Worm (Caenorhabditis elegans): ENCODE results near the gene C23H5.12.

The C23H5.12 gene

ce11 chrIV:2106708-2107107 is 26.6 kb upstream of the C23H5.12 start:
- no peak for TF ChIP-seq nhr-47 (tag; optimal IDR thresholded peaks at IDR 0.05)
- TF ChIP-seq efl-1 (optimal IDR thresholded peaks at IDR 0.05) = no peak
- peak in 1 of 2 experiments; percentile 23 for TF ChIP-seq efl-1 (GFP tag; optimal IDR thresholded peaks at IDR 0.05 in 1 of 2)

DNA sequence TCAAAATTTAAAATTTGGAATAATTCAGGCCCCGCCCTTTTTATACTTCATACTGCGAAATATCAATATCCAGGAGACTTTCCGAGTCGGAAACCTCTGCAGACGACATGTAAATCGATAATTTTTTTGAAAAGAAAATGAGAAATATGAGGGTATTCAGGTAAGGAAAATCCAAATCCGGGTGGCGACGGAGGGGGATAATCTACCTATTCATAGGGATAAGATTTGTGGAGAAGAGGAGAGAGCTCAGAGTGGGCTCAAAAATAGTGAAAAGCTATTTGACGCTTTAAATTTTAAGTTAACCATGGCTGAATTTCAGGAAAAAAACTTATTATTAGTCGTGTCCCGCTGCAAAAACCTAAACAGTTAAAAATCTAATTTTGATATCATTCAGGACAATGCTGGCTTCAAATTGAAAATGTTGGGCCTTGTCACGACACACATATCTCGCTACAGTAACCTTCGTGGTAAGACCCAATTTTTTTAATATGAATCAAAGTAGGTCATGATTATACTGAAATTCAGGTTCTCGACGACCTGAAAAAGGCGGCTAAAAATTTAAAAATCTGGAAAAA is 21.9 kb upstream of the C23H5.12 start, which contains the start of gene che-6:
TSS of gene che-6 (minus strand) at position 109 of the 575 bp plus-strand sequence.
- TF ChIP-seq lin-15B (tag; optimal IDR thresholded peaks at IDR 0.05) = no peak
- TF ChIP-seq zip-4 (GFP tag; optimal IDR thresholded peaks at IDR 0.05) = no peak
- no peak for TF ChIP-seq hpl-2 (GFP tag; optimal IDR thresholded peaks at IDR 0.05)
- no peak for TF ChIP-seq efl-1 (optimal IDR thresholded peaks at IDR 0.05)
- peak in 1 of 2 experiments; percentile 89 for TF ChIP-seq efl-1 (GFP tag; optimal IDR thresholded peaks at IDR 0.05 in 1 of 2)
- no peak for TF ChIP-seq nhr-12 (tag; optimal IDR thresholded peaks at IDR 0.05)

- TF ChIP-seq elt-2 (tag; optimal IDR thresholded peaks at IDR 0.05) (peak; percentile 15), fkh-8 (tag; optimal IDR thresholded peaks at IDR 0.05) (no peak), C34B4.2 (tag; optimal IDR thresholded peaks at IDR 0.05) (no peak), lin-39 (tag; optimal IDR thresholded peaks at IDR 0.05) (no peak), nhr-11 (tag; optimal IDR thresholded peaks at IDR 0.05) (no peak)
These were observed 19.8 kb upstream of the C23H5.12 start, which contains the start of gene C23H5.8 for ce11 chrIV:2113362-2114056. Gene C23H5.8, minus strand, starts transcription at chrIV:2113412.

DNA sequence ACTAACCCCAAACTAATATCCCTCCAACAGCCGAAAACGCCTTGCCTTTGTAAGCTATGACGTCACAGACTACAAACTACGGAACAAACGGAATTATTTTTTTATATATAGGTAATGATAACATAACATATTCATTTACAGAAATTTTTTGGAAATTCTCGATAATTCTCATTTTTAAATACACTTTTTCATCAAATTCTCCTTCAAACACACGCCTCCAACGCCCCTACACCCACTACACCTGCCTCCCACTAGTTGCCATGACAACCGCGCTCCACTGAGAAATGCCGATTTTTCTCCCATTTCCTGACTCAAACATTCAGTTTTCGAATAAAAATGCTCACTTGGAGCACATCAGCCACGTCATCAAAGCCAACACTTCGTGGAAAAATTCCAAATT is 18.9 kb upstream of the C23H5.12 start, which contains the start of gene xbx-4:
TSS of gene xbx-4 (plus strand) at position 301 of the 400 bp plus-strand sequence.
- TF ChIP-seq efl-3 (GFP tag; optimal IDR thresholded peaks at IDR 0.05) (no peak), efl-1 (optimal IDR thresholded peaks at IDR 0.05) (no peak), efl-1 (GFP tag; optimal IDR thresholded peaks at IDR 0.05 in 1 of 2) (no peak), rnt-1 (tag; optimal IDR thresholded peaks at IDR 0.05) (no peak), nhr-85 (tag) (no peak), nhr-237 (tag; optimal IDR thresholded peaks at IDR 0.05) (no peak), ama-1 (optimal IDR thresholded peaks at IDR 0.05) (no peak), pqm-1 (tag; optimal IDR thresholded peaks at IDR 0.05) (no peak), hpl-2 (GFP tag; optimal IDR thresholded peaks at IDR 0.05) (no peak), nhr-12 (tag; optimal IDR thresholded peaks at IDR 0.05) (no peak), egl-13 (tag; optimal IDR thresholded peaks at IDR 0.05) (no peak), C04F5.9 (tag; optimal IDR thresholded peaks at IDR 0.05) (no peak), skn-1 (tag; optimal IDR thresholded peaks at IDR 0.05) (no peak), aha-1 (tag; optimal IDR thresholded peaks at IDR 0.05) (no peak)

- TF ChIP-seq efl-3 (GFP tag; optimal IDR thresholded peaks at IDR 0.05) = no peak
- TF ChIP-seq dsc-1 (tag; optimal IDR thresholded peaks at IDR 0.05) = peak; percentile 90
These were observed 16.0 kb upstream of the C23H5.12 start for ce11 chrIV:2117268-2117667.

DNA sequence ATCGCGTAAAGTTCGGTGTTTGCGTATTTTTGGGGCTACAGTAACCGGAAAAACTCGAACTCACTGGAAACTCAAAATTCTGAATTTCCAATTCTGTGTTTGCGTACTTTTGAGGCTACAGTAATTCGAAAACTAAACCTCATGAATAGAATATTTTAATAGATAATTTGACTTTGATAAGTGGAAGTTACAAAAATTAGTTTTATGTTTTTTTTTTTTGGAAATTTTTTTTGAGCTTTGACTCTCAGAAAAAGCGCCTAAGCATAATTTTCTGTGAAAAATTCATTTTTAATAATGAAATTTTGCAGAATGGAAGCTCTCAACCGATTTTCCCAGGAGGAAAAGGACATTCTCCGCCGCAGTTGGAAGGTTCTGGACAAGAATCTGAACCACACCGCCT is 10.8 kb upstream of the C23H5.12 start, which contains the start of gene glb-7:
TSS of gene glb-7 (plus strand) at position 301 of the 400 bp plus-strand sequence.
- no peak for TF ChIP-seq lir-3 (tag; optimal IDR thresholded peaks at IDR 0.05; ENCODE audit: poor library complexity)
- TF ChIP-seq nhr-76 (tag; optimal IDR thresholded peaks at IDR 0.05) = no peak
- TF ChIP-seq lin-35 (GFP tag; optimal IDR thresholded peaks at IDR 0.05) = no peak
- no peak for TF ChIP-seq nhr-90 (tag; optimal IDR thresholded peaks at IDR 0.05; ENCODE audit: poor library complexity)
- TF ChIP-seq lin-39 (tag; optimal IDR thresholded peaks at IDR 0.05) = no peak
- no peak for TF ChIP-seq irx-1 (tag; optimal IDR thresholded peaks at IDR 0.05)
- no peak for TF ChIP-seq nhr-12 (tag; optimal IDR thresholded peaks at IDR 0.05)
- TF ChIP-seq nhr-28 (tag; optimal IDR thresholded peaks at IDR 0.05) = no peak
- TF ChIP-seq ceh-82 (tag; optimal IDR thresholded peaks at IDR 0.05) = no peak
- TF ChIP-seq elt-3 (tag; optimal IDR thresholded peaks at IDR 0.05) = no peak
- TF ChIP-seq aly-2 (tag; optimal IDR thresholded peaks at IDR 0.05) = no peak
- TF ChIP-seq pax-3 (tag; optimal IDR thresholded peaks at IDR 0.05) = no peak
- TF ChIP-seq aha-1 (tag; optimal IDR thresholded peaks at IDR 0.05) = no peak
